Worm (Caenorhabditis elegans) whole organism, young adult: ENCODE measurements around the gene syf-2.
"Not testable (repeated sequence)": the region's sequence is repeated elsewhere in the genome, so short reads cannot be mapped to it uniquely, and the experiment has no call there.

ENCODE experiments used
- B0035.1 ChIP-seq: sonication (generic microtip); optimal IDR thresholded peaks from 2 replicates; lab custom pipeline; 2016; ENCODE audit warnings: missing genetic modification characterization, mild to moderate bottlenecking, missing compliant biosample characterization, missing genotype, missing genetic modification reagents
- D2030.7 ChIP-seq: fragments of 200-800 bp; sonication (Bioruptor generic); IDR thresholded peaks from 2 replicates; pipeline ENCODE4 v1.3.6; 2022; ENCODE audit warnings: missing genetic modification reagents, missing genetic modification characterization, missing compliant biosample characterization
- F37B4.10 ChIP-seq: fragments of 200-800 bp; sonication (Bioruptor generic); IDR thresholded peaks from 2 replicates; pipeline ENCODE4 v1.3.6; 2022; ENCODE audit warnings: missing genetic modification characterization, missing compliant biosample characterization
- F39B2.1 ChIP-seq: fragments of 200-800 bp; sonication (Bioruptor generic); IDR thresholded peaks from 2 replicates; pipeline ENCODE4 v1.3.6; 2022; ENCODE audit warnings: missing genetic modification reagents, missing genetic modification characterization, missing compliant biosample characterization
- F49E8.2 ChIP-seq: sonication (generic microtip); optimal IDR thresholded peaks from 3 replicates; lab custom pipeline; 2017; ENCODE audit warnings: missing genetic modification characterization, mild to moderate bottlenecking, missing compliant biosample characterization, antibody characterized with exemption, moderate library complexity; ENCODE audit not compliant: insufficient read depth
- T07F8.4 ChIP-seq: sonication (generic microtip); optimal IDR thresholded peaks from 2 replicates; lab custom pipeline; 2016; ENCODE audit warnings: mild to moderate bottlenecking, missing genetic modification characterization, moderate library complexity, missing compliant biosample characterization
- T26A5.8 ChIP-seq: sonication (generic microtip); optimal IDR thresholded peaks from 2 replicates; lab custom pipeline; 2016; ENCODE audit warnings: missing genetic modification characterization, missing compliant biosample characterization
- Y56A3A.18 ChIP-seq: fragments of 200-800 bp; sonication (Bioruptor generic); IDR thresholded peaks from 2 replicates; pipeline ENCODE4 v1.3.6; 2022; ENCODE audit warnings: missing genetic modification reagents, missing genetic modification characterization, missing compliant biosample characterization
- Y95B8A.8 ChIP-seq: fragments of 200-800 bp; sonication (Bioruptor generic); IDR thresholded peaks from 2 replicates; pipeline ENCODE4 v1.3.6; 2022; ENCODE audit warnings: missing genetic modification reagents, missing genetic modification characterization, missing compliant biosample characterization
- ZK185.1 ChIP-seq: sonication (generic microtip); optimal IDR thresholded peaks from 2 replicates; lab custom pipeline; 2016; ENCODE audit warnings: mild to moderate bottlenecking, missing genetic modification characterization, missing compliant biosample characterization; ENCODE audit not compliant: poor library complexity, severe bottlenecking
- akir-1 ChIP-seq: fragments of 200-800 bp; sonication (Bioruptor generic); optimal IDR thresholded peaks from 2 replicates; lab custom pipeline; 2018; ENCODE audit warnings: mild to moderate bottlenecking, missing genetic modification characterization, moderate library complexity, missing compliant biosample characterization
- attf-3 ChIP-seq: fragments of 200-800 bp; sonication (Bioruptor generic); conservative IDR thresholded peaks from 2 replicates; pipeline ENCODE4 v1.3.6; 2022; ENCODE audit warnings: missing genetic modification reagents, missing genetic modification characterization, missing compliant biosample characterization
- attf-5 ChIP-seq: fragments of 200-800 bp; sonication (Bioruptor generic); optimal IDR thresholded peaks from 2 replicates; lab custom pipeline; 2018; ENCODE audit warnings: mild to moderate bottlenecking, missing genetic modification characterization, missing compliant biosample characterization
- attf-6 ChIP-seq: fragments of 200-800 bp; sonication (Bioruptor generic); IDR thresholded peaks from 2 replicates; pipeline ENCODE4 v1.3.6; 2022; ENCODE audit warnings: missing genetic modification reagents, missing genetic modification characterization, missing compliant biosample characterization
- ccch-3 ChIP-seq: fragments of 200-800 bp; sonication (Bioruptor generic); optimal IDR thresholded peaks from 2 replicates; lab custom pipeline; 2018; ENCODE audit warnings: mild to moderate bottlenecking, missing genetic modification characterization, missing compliant biosample characterization
- ceh-79 ChIP-seq: sonication (generic microtip); optimal IDR thresholded peaks from 2 replicates; lab custom pipeline; 2017; ENCODE audit warnings: mild to moderate bottlenecking, missing genetic modification characterization, missing compliant biosample characterization
- chd-7 ChIP-seq: sonication (generic microtip); optimal IDR thresholded peaks from 2 replicates; lab custom pipeline; 2016; ENCODE audit warnings: mild to moderate bottlenecking, missing genetic modification characterization, moderate library complexity, missing compliant biosample characterization
- dox-1 ChIP-seq: fragments of 200-800 bp; sonication (Bioruptor generic); IDR thresholded peaks from 2 replicates; pipeline ENCODE4 v1.3.6; 2022; ENCODE audit warnings: missing genetic modification reagents, missing genetic modification characterization, missing compliant biosample characterization
- egrh-3 ChIP-seq: fragments of 200-800 bp; sonication (Bioruptor generic); IDR thresholded peaks from 2 replicates; pipeline ENCODE4 v1.3.6; 2022; ENCODE audit warnings: missing genetic modification reagents, missing genetic modification characterization, missing compliant biosample characterization
- ets-4 ChIP-seq: fragments of 200-800 bp; sonication (Bioruptor generic); optimal IDR thresholded peaks from 2 replicates; lab custom pipeline; 2018; ENCODE audit warnings: mild to moderate bottlenecking, missing genetic modification characterization, missing compliant biosample characterization
- hlh-26 ChIP-seq: fragments of 200-800 bp; sonication (Bioruptor generic); conservative IDR thresholded peaks from 2 replicates; pipeline ENCODE4 v1.3.6; 2022; ENCODE audit warnings: missing genetic modification reagents, missing genetic modification characterization, missing compliant biosample characterization
- hmg-1.2 ChIP-seq: fragments of 200-800 bp; sonication (Bioruptor generic); IDR thresholded peaks from 2 replicates; pipeline ENCODE4 v1.3.6; 2022; ENCODE audit warnings: missing genetic modification reagents, missing genetic modification characterization, missing compliant biosample characterization
- hsf-1 ChIP-seq: fragments of 200-800 bp; sonication (Bioruptor generic); IDR thresholded peaks from 2 replicates; pipeline ENCODE4 v1.3.6; 2022; ENCODE audit warnings: missing genetic modification reagents, missing genetic modification characterization, missing compliant biosample characterization
- let-607 ChIP-seq, 2 experiments: fragments of 200-800 bp in 1 of 2; sonication (Bioruptor generic) in 1 of 2; sonication (generic microtip) in 1 of 2; optimal IDR thresholded peaks; 2 replicates each; lab custom pipeline; 2016 to 2018; ENCODE audit warnings: mild to moderate bottlenecking in 2 of 2, missing compliant biosample characterization in 2 of 2, missing genetic modification characterization in 2 of 2, moderate library complexity in 2 of 2, missing genotype in 1 of 2
- lin-35 ChIP-seq, 3 experiments: fragments of 150-350 bp in 2 of 3; sonication (generic microtip) in 1 of 3; optimal IDR thresholded peaks; 2 replicates each; lab custom pipeline; 2014 to 2018; ENCODE audit warnings: missing biosample characterization in 3 of 3, missing genetic modification characterization in 3 of 3, missing genetic modification reagents in 3 of 3
- lin-54 ChIP-seq: fragments of 200-800 bp; sonication (Bioruptor generic); optimal IDR thresholded peaks from 2 replicates; lab custom pipeline; 2018; ENCODE audit warnings: mild to moderate bottlenecking, missing genetic modification characterization, missing compliant biosample characterization
- lsl-1 ChIP-seq: fragments of 200-800 bp; sonication (Bioruptor generic); optimal IDR thresholded peaks from 2 replicates; lab custom pipeline; 2018; ENCODE audit warnings: mild to moderate bottlenecking, missing genetic modification characterization, moderate library complexity, missing compliant biosample characterization
- lsy-27 ChIP-seq: sonication (generic microtip); optimal IDR thresholded peaks from 2 replicates; lab custom pipeline; 2017; ENCODE audit warnings: missing genetic modification characterization, mild to moderate bottlenecking, missing compliant biosample characterization, antibody characterized with exemption, missing genotype, borderline replicate concordance; ENCODE audit not compliant: insufficient read depth
- madf-6 ChIP-seq: fragments of 200-800 bp; sonication (Bioruptor generic); IDR thresholded peaks from 2 replicates; pipeline ENCODE4 v1.3.6; 2022; ENCODE audit warnings: missing genetic modification reagents, missing genetic modification characterization, missing compliant biosample characterization
- nfya-1 ChIP-seq: sonication (generic microtip); optimal IDR thresholded peaks from 2 replicates; lab custom pipeline; 2017; ENCODE audit warnings: antibody characterized with exemption, missing compliant biosample characterization, missing genetic modification characterization, borderline replicate concordance; ENCODE audit not compliant: insufficient read depth
- nfya-2 ChIP-seq: fragments of 200-800 bp; sonication (Bioruptor generic); IDR thresholded peaks from 2 replicates; pipeline ENCODE4 v1.3.6; 2022; ENCODE audit warnings: missing genetic modification reagents, missing genetic modification characterization, missing compliant biosample characterization
- nfyb-1 ChIP-seq: fragments of 200-800 bp; sonication (Bioruptor generic); IDR thresholded peaks from 2 replicates; pipeline ENCODE4 v1.3.6; 2022; ENCODE audit warnings: missing genetic modification reagents, missing genetic modification characterization, missing compliant biosample characterization
- nhr-120 ChIP-seq: fragments of 200-800 bp; sonication (Bioruptor generic); IDR thresholded peaks from 2 replicates; pipeline ENCODE4 v1.3.6; 2022; ENCODE audit warnings: missing genetic modification characterization, missing compliant biosample characterization
- nhr-90 ChIP-seq: sonication (generic microtip); optimal IDR thresholded peaks from 2 replicates; lab custom pipeline; 2016; ENCODE audit warnings: missing genotype, mild to moderate bottlenecking, missing genetic modification characterization, missing compliant biosample characterization
- repo-1 ChIP-seq: sonication (generic microtip); optimal IDR thresholded peaks from 2 replicates; lab custom pipeline; 2017; ENCODE audit warnings: mild to moderate bottlenecking, missing genetic modification characterization, missing compliant biosample characterization
- rpc-1 ChIP-seq, 2 experiments: fragments of 150-350 bp in 1 of 2; sonication (generic microtip) in 1 of 2; optimal IDR thresholded peaks; 2 replicates each; lab custom pipeline; 2014 to 2018; ENCODE audit warnings: missing biosample characterization in 1 of 2, missing genetic modification characterization in 1 of 2, missing genetic modification reagents in 1 of 2, missing genotype in 1 of 2
- sdz-38 ChIP-seq: sonication (generic microtip); optimal IDR thresholded peaks from 2 replicates; lab custom pipeline; 2016; ENCODE audit warnings: missing genotype, missing genetic modification characterization, missing compliant biosample characterization
- tbp1 ChIP-seq: fragments of 200-800 bp; sonication (Bioruptor generic); optimal IDR thresholded peaks from 2 replicates; lab custom pipeline; 2018; ENCODE audit warnings: mild to moderate bottlenecking, missing genetic modification characterization, missing compliant biosample characterization
- tbx-9 ChIP-seq: sonication (generic microtip); optimal IDR thresholded peaks from 2 replicates; lab custom pipeline; 2016; ENCODE audit warnings: borderline replicate concordance, missing genetic modification characterization, inconsistent platforms, missing compliant biosample characterization
- tlf-1 ChIP-seq: fragments of 200-800 bp; sonication (Bioruptor generic); optimal IDR thresholded peaks from 2 replicates; lab custom pipeline; 2018; ENCODE audit warnings: mild to moderate bottlenecking, missing genetic modification characterization, missing compliant biosample characterization
- xnd-1 ChIP-seq: sonication (generic microtip); optimal IDR thresholded peaks from 2 replicates; lab custom pipeline; 2016; ENCODE audit warnings: missing genotype, missing genetic modification reagents, missing genetic modification characterization, missing compliant biosample characterization
- zim-3 ChIP-seq: sonication (generic microtip); optimal IDR thresholded peaks from 2 replicates; lab custom pipeline; 2017; ENCODE audit warnings: mild to moderate bottlenecking, missing genetic modification characterization, moderate library complexity, missing compliant biosample characterization
- ztf-26 ChIP-seq: sonication (generic microtip); optimal IDR thresholded peaks from 2 replicates; lab custom pipeline; 2017; ENCODE audit warnings: missing genetic modification characterization, missing compliant biosample characterization

syf-2 gene

DNA sequence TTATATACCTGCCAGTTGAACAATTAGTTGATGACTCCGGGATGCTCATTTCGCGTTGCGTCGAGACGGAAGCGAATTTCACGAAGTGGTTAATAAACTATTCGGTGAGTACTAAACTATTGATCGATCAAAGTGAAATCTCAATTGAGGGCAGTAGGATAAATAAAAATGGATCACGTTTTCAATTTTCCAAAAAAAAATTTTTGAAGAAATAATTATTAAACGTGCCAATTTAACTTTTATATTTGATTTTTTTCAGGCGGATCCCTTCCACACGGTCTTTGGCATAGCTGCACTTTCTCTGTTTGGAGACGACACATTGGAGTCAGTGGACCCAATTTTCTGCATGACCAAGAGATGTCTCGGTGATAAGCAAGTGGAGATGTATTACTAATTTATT lies 25.9 kb downstream of the syf-2 start, which contains the start of gene B0280.17:
Gene B0280.17, minus strand, starts transcription at position 101 of the 400 bp plus-strand sequence.
- no peak for TF ChIP-seq D2030.7 (GFP tag; lab: Robert Waterston, UW)
- no peak for TF ChIP-seq madf-6 (GFP tag; lab: Robert Waterston, UW)
- no peak for TF ChIP-seq nfya-2
- no peak for TF ChIP-seq xnd-1 (tag; lab: Kevin White, UChicago)
- TF ChIP-seq ZK185.1 (tag; lab: Kevin White, UChicago): no peak
- no peak for TF ChIP-seq B0035.1 (tag; lab: Kevin White, UChicago)
- no peak for TF ChIP-seq F37B4.10 (GFP tag; lab: Robert Waterston, UW)
- TF ChIP-seq dox-1 (GFP tag; lab: Robert Waterston, UW): no peak
- no peak for TF ChIP-seq T26A5.8 (tag; lab: Kevin White, UChicago)
- no peak for TF ChIP-seq hlh-26 (GFP tag; lab: Robert Waterston, UW)
- no peak for TF ChIP-seq Y95B8A.8 (GFP tag; lab: Robert Waterston, UW)
- TF ChIP-seq F49E8.2 (tag; lab: Kevin White, UChicago): no peak

DNA sequence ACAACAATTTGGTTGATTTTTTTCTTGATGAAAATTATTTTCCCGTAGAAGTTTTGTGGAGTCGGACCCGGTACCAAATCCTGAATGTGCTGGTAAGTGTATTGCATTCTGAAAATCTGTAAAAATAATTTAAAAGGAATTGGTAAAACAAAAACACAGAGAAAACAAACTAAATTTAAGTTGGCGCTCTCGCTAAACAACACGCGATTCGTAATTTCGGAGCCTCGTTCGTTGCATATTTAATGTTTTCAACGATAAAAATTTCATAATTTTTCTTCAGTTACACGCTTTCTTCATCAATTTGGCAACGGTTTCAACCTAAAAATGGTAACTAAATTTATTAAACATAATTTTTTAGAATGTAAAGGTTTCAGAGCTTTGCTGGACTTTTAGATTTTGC lies 28.4 kb downstream of the syf-2 start, which contains the start of the genes pot-1 and ggtb-1:
Gene pot-1, minus strand, starts transcription at position 120 of the 400 bp plus-strand sequence.
Gene ggtb-1, plus strand, starts transcription at position 208 of the 400 bp plus-strand sequence.
- TF ChIP-seq tbx-9 (tag; lab: Kevin White, UChicago) (no peak), ceh-79 (tag; lab: Kevin White, UChicago) (no peak), rpc-1 (optimal IDR thresholded peaks at IDR 0.05; lab: Kevin White, UChicago) (no peak), rpc-1 (tag; optimal IDR thresholded peaks at IDR 0.05; lab: Kevin White, UChicago) (no peak), nfya-1 (no peak), lsy-27 (tag; lab: Kevin White, UChicago) (no peak), hmg-1.2 (no peak), let-607 (tag; optimal IDR thresholded peaks at IDR 0.05; lab: Kevin White, UChicago) (no peak), attf-5 (GFP tag; lab: Kevin White, UChicago) (no peak), lin-54 (GFP tag; lab: Kevin White, UChicago) (peak; percentile 14), nhr-90 (no peak), sdz-38 (tag; lab: Kevin White, UChicago) (no peak), attf-3 (GFP tag; lab: Robert Waterston, UW) (peak; percentile 91), Y56A3A.18 (no peak), repo-1 (tag; lab: Kevin White, UChicago) (no peak)

DNA sequence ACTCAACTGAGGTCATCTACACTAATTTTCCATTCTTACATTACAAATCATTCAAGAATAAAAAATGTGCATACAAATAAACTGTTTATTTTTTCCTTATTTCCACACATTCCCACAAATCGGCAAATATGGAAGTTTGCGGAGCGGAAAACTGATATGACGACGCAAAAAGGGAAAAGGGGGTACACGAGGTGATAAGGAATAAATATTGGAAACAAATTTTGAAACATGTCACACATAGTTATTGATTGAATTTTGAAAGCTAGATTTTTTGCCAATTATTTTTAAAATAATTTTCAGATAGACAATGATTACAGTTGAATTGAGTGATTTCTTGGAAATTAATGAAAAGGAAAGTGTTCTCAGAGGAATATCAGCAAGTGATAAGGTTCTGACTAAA lies 33.3 kb downstream of the syf-2 start, which contains the start of gene viro-2:
Gene viro-2, plus strand, starts transcription at position 301 of the 400 bp plus-strand sequence.
- not testable (repeated sequence) for TF ChIP-seq attf-6 (GFP tag; lab: Robert Waterston, UW); nhr-120 (GFP tag; lab: Robert Waterston, UW); akir-1 (GFP tag; lab: Kevin White, UChicago)

DNA sequence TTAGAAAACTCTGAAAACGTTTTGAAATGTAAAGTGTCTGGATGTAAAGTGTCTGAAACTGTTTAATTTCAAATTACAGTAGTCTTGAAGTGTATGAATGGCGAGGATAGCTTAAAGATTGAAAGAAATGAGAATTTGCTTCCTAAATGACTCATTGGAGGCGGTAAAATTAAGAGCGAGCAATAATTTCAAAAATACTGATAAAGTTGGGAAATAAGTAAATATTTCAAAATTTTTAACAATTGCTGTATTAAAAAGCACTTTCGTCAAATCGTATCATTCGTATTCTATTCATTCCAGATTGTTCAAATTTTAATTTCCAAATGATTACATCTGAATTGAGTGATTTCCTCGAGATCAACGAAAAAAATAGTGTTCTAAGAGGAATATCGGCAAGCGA lies 37.6 kb downstream of the syf-2 start, which contains the start of gene B0280.2:
Gene B0280.2, plus strand, starts transcription at position 301 of the 400 bp plus-strand sequence.
- TF ChIP-seq chd-7 (tag; lab: Kevin White, UChicago) (no peak), nfyb-1 (GFP tag; lab: Robert Waterston, UW) (no peak), tbp1 (GFP tag; lab: Kevin White, UChicago) (no peak), ztf-26 (tag; lab: Kevin White, UChicago) (no peak), madf-6 (GFP tag; lab: Robert Waterston, UW) (no peak), ets-4 (GFP tag; lab: Kevin White, UChicago) (no peak), dox-1 (GFP tag; lab: Robert Waterston, UW) (no peak), F39B2.1 (GFP tag; lab: Robert Waterston, UW) (no peak), T07F8.4 (no peak), hsf-1 (GFP tag; lab: Robert Waterston, UW) (no peak), zim-3 (tag; lab: Kevin White, UChicago) (no peak), lin-35 (GFP tag; optimal IDR thresholded peaks at IDR 0.05; lab: Kevin White, UChicago) (no peak), lsl-1 (GFP tag; lab: Kevin White, UChicago) (no peak), ccch-3 (no peak), attf-6 (GFP tag; lab: Robert Waterston, UW) (no peak), egrh-3 (no peak), tlf-1 (GFP tag; lab: Kevin White, UChicago) (no peak)
- TF ChIP-seq, all 124 proteins: peak for 0
